Worm (Caenorhabditis elegans) whole organism, early embryonic: ENCODE measurements around the gene C46C11.3.

Experiments used
- B0310.2 ChIP-seq: sonication (generic microtip); optimal IDR thresholded peaks from 2 replicates; lab custom pipeline; 2016; ENCODE audit warnings: mild to moderate bottlenecking, missing genetic modification characterization, missing compliant biosample characterization
- F13C5.2 ChIP-seq: sonication (generic microtip); optimal IDR thresholded peaks from 2 replicates; lab custom pipeline; 2017; ENCODE audit warnings: mild to moderate bottlenecking, missing genetic modification characterization, inconsistent platforms, missing compliant biosample characterization
- aly-1 ChIP-seq: sonication (generic microtip); optimal IDR thresholded peaks from 2 replicates; lab custom pipeline; 2016; ENCODE audit warnings: missing genetic modification characterization, missing compliant biosample characterization
- ama-1 ChIP-seq: fragments of 150-350 bp; optimal IDR thresholded peaks from 2 replicates; lab custom pipeline; 2014
- ceh-13 ChIP-seq: fragments of 200-800 bp; sonication (Bioruptor generic); optimal IDR thresholded peaks from 2 replicates; lab custom pipeline; 2018; ENCODE audit warnings: mild to moderate bottlenecking, missing genetic modification characterization, missing compliant biosample characterization
- ceh-36 ChIP-seq: sonication (generic microtip); optimal IDR thresholded peaks from 2 replicates; lab custom pipeline; 2016; ENCODE audit warnings: missing genetic modification characterization, inconsistent platforms, missing compliant biosample characterization
- flt-1 ChIP-seq: fragments of 200-800 bp; sonication (Bioruptor generic); IDR thresholded peaks from 2 replicates; pipeline ENCODE4 v1.3.6; 2022; ENCODE audit warnings: missing genetic modification characterization, missing compliant biosample characterization
- hmg-4 ChIP-seq: fragments of 200-800 bp; sonication (Bioruptor generic); optimal IDR thresholded peaks from 2 replicates; lab custom pipeline; 2018; ENCODE audit warnings: mild to moderate bottlenecking, missing genetic modification characterization, missing compliant biosample characterization
- hnd-1 ChIP-seq: sonication (generic microtip); optimal IDR thresholded peaks from 2 replicates; lab custom pipeline; 2016; ENCODE audit warnings: missing genetic modification characterization, missing compliant biosample characterization
- pes-1 ChIP-seq: fragments of 200-800 bp; sonication (Bioruptor generic); IDR thresholded peaks from 2 replicates; pipeline ENCODE4 v1.3.6; 2022; ENCODE audit warnings: missing genetic modification reagents, missing genetic modification characterization, missing compliant biosample characterization
- sea-1 ChIP-seq: fragments of 200-800 bp; sonication (Bioruptor generic); conservative IDR thresholded peaks from 2 replicates; pipeline ENCODE4 v1.3.6; 2022; ENCODE audit warnings: missing genetic modification characterization, missing compliant biosample characterization
- tbx-11 ChIP-seq: fragments of 200-800 bp; sonication (Bioruptor generic); IDR thresholded peaks from 2 replicates; pipeline ENCODE4 v1.3.6; 2022; ENCODE audit warnings: missing genetic modification characterization, missing compliant biosample characterization
- tbx-37 ChIP-seq: fragments of 200-800 bp; sonication (Bioruptor generic); conservative IDR thresholded peaks from 2 replicates; pipeline ENCODE4 v1.3.6; 2022; ENCODE audit warnings: missing genetic modification reagents, missing genetic modification characterization, missing compliant biosample characterization

ce11 chrX:4609635-4610034 lies 12.5 kb upstream of the C46C11.3 start:
- TF ChIP-seq flt-1: no peak
- TF ChIP-seq ama-1 (lab: Kevin White, UChicago): no peak
- no peak for TF ChIP-seq tbx-11 (GFP tag; lab: Robert Waterston, UW)
- no peak for TF ChIP-seq hmg-4
- TF ChIP-seq tbx-37 (GFP tag; lab: Robert Waterston, UW): no peak
- TF ChIP-seq ceh-36 (tag; lab: Kevin White, UChicago): no peak
- no peak for TF ChIP-seq sea-1
- TF ChIP-seq hnd-1 (tag; lab: Kevin White, UChicago): no peak
- no peak for TF ChIP-seq B0310.2
- TF ChIP-seq aly-1 (tag; lab: Kevin White, UChicago): no peak
- TF ChIP-seq ceh-13: no peak
- TF ChIP-seq pes-1 (GFP tag; lab: Robert Waterston, UW): no peak
- TF ChIP-seq F13C5.2: no peak
